Worm (Caenorhabditis elegans) whole organism, L4/young adult: ENCODE measurements around the gene Y11D7A.19.
"Not testable (repeated sequence)": the region's sequence is repeated elsewhere in the genome, so short reads cannot be mapped to it uniquely, and the experiment has no call there.

Experiments
- W03F9.2 ChIP-seq: fragments of 150-350 bp; optimal IDR thresholded peaks from 2 replicates; lab custom pipeline; 2014; ENCODE audit warnings: missing biosample characterization, missing genetic modification characterization
- dao-5 ChIP-seq: sonication (generic microtip); optimal IDR thresholded peaks from 2 replicates; lab custom pipeline; 2016; ENCODE audit warnings: missing genotype, missing genetic modification characterization, moderate library complexity, missing compliant biosample characterization
- him-1 ChIP-seq: sonication (generic microtip); optimal IDR thresholded peaks from 2 replicates; lab custom pipeline; 2016; ENCODE audit warnings: missing genotype, missing genetic modification reagents, missing genetic modification characterization, missing compliant biosample characterization

The Y11D7A.19 gene

DNA sequence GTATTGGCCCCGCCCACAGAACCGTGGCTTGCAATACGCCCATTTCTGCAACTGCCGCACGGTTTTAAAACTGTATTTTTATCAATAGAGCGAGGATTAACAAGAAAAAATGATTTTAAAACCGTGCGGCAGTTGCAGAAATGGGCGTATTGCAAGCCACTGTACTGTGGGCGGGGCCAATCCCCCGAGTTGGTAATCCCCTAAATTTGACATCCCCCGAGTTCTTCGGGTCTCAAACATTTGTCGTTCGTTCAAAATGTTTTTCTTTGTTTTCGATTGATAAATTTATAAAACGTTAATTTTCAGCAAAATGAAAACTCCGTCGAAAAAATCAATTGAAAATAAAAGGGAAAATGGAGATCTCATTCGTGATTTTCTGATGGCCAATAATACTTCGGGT lies 17.1 kb downstream of the Y11D7A.19 start, which contains the start of gene Y11D7A.7:
TSS of gene Y11D7A.7 (plus strand) at position 301 of the 400 bp plus-strand sequence.
- not testable (repeated sequence) for TF ChIP-seq him-1, dao-5, W03F9.2 (tag; lab: Kevin White, UChicago)

DNA sequence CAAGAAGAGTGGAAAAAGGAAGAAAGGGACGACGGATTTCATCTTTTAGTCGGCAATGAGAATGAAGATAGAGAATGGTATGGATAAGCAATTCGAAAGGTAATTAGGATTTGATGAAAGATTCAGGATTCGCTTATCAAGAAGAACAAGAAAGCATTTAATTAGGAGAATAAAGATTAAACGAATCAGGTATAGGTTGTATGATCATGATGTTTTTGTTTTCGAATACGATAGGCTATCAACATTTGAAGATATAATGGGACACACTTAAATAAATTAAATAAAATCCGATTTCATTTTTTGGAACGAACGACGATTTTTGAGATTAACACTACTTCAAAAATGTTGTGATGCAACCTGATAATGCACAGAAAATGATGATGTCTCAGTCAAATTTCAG lies 20.9 kb downstream of the Y11D7A.19 start, which contains the start of gene Y11D7A.5:
TSS of gene Y11D7A.5 (minus strand) at position 101 of the 400 bp plus-strand sequence.
- TF ChIP-seq him-1 (tag; lab: Kevin White, UChicago) (no peak), dao-5 (tag; lab: Kevin White, UChicago) (no peak), W03F9.2 (tag; lab: Kevin White, UChicago) (no peak)

DNA sequence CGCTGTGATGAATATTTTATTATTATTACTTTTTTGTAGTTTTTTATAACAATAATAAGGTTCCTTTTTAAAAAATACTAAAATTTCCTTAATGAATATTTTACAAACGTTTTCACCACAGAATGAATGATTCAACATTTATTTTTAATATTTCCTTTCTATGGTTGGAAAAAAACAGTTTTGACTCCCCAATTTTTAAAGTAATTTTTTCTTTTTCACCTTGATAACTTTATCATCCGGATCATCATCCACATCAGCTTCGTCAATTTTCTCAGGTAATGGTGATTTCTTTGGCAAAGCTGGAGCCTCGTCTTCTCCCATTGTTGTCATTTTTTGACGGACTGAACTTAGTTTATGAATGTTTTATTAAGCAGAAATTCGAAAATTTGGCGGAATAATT lies 22.7 kb downstream of the Y11D7A.19 start, which contains the start of gene rab-28:
TSS of gene rab-28 (minus strand) at position 343 of the 400 bp plus-strand sequence.
- TF ChIP-seq dao-5 (tag; lab: Kevin White, UChicago) = no peak
- no peak for TF ChIP-seq him-1 (tag; lab: Kevin White, UChicago)
- no peak for TF ChIP-seq W03F9.2 (tag; lab: Kevin White, UChicago)

DNA sequence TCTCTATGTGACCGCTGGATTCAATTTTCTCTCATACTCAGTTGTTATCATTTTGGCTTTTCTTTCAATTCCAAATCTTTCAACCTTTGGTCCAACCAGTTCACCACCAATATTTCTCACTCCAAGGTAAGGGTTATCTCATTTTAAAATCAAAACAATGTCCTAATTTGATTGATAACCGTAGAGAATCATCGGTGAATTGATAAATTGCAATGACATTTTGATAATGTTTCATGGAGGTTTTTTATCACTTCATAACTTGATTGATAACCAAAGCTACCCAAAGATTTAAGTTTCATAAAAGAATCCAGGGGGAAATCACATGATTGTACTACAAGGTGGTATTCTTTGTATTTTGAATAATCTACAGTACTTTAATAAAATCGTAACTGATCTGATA lies 27.2 kb downstream of the Y11D7A.19 start:
- TF ChIP-seq him-1 (tag; lab: Kevin White, UChicago) (no peak), dao-5 (tag; lab: Kevin White, UChicago) (no peak), W03F9.2 (tag; lab: Kevin White, UChicago) (no peak)

DNA sequence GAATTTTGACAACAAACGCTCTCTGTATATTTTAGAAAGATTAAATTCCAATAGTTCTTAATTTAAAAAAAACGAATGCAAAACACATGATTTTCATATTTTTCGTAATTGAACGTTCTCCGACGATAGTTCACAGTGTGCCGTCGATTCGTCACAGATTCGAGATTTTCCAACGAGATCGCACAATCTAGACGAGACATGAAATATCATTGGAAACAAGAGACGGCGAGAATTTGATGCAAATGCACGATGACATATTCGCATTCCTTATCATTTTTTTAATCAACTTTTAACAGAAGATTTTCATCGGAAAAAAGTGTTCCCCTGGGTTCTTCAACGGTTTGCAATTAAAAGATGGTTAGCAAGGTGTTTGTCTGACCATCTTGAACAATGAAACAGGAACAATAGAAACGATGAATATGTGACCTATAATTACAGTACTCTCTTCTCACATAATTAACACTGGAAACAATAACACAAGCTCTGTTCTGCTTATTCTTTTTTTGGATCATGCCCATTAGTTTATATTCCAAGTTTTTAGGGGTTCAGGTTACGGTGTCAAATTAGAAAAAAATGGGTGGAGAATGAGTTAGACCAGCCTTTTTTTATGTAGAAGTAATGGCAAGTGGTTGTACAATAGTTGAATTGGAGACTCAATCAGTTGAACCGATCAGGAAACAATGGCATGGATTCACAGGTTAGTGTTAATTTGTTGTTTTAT lies 33.8 kb downstream of the Y11D7A.19 start, which contains the start of gene Y11D7A.3:
TSS of gene Y11D7A.3 (plus strand) at position 671 of the 721 bp plus-strand sequence.
- TF ChIP-seq W03F9.2 (tag; lab: Kevin White, UChicago) = no peak
- TF ChIP-seq dao-5 (tag; lab: Kevin White, UChicago) = no peak
- TF ChIP-seq him-1 (tag; lab: Kevin White, UChicago) = no peak

DNA sequence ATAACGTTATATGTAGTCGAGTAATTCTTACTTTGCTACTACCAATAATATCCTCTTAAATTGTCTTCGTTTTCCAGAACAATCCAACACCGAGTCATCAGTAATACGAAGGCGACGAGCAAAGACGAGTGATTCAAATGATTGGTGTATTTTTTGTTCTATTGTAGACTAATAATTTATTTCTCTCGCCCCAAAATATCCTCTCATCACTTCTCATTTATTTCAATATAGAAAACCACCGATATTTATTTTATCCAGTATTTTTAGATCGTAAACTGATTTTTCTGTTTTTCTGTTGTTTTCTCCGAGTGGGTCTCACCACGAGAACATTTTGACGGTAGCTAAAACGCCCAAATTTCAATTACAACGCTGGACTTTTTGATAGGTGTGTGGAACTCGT lies 38.7 kb downstream of the Y11D7A.19 start:
- TF ChIP-seq dao-5 (tag; lab: Kevin White, UChicago) = no peak
- no peak for TF ChIP-seq W03F9.2 (tag; lab: Kevin White, UChicago)

DNA sequence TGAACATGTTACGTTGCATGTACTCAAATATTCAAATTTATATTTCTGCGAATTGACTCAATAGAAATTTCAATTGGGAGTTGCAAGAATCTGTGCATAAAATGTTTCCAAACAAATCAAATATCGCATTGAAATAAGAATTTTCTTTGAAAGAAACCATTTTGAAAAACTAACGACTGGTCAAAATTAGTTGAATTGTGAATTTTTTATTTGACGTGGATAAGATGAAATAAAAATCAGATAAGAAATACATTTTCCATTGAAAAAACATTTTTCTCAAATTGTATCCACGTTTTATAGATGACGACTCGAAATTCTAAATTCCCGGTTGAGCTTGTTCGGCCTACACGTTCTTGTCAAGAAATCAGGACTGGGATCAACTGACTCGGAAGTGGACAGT lies 41.5 kb downstream of the Y11D7A.19 start, which contains the start of gene C46C2.3:
TSS of gene C46C2.3 (plus strand) at position 301 of the 400 bp plus-strand sequence.
- TF ChIP-seq W03F9.2 (tag; lab: Kevin White, UChicago) = no peak
- no peak for TF ChIP-seq dao-5 (tag; lab: Kevin White, UChicago)
- TF ChIP-seq him-1 (tag; lab: Kevin White, UChicago) = no peak

DNA sequence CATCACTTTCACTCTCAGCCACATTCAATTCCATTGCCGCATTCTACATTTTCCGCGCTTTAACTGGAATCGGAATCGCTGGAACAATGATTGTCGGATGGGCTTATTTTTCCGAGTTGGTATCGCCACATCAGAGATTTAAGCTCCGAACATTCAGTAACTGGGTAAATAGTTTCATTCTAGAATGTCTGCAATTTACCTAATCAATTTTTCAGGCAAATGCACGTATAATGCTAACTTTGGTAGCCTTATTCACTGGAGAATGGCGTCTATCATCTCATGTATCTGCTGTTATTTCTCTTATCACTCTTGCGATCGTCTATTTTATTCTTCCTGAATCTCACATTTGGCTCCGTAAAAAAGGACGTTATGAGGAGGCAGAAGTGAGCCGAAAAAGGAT lies 47.9 kb downstream of the Y11D7A.19 start:
- TF ChIP-seq W03F9.2 (tag; lab: Kevin White, UChicago) = no peak
- no peak for TF ChIP-seq him-1 (tag; lab: Kevin White, UChicago)
- TF ChIP-seq dao-5 (tag; lab: Kevin White, UChicago) = no peak

DNA sequence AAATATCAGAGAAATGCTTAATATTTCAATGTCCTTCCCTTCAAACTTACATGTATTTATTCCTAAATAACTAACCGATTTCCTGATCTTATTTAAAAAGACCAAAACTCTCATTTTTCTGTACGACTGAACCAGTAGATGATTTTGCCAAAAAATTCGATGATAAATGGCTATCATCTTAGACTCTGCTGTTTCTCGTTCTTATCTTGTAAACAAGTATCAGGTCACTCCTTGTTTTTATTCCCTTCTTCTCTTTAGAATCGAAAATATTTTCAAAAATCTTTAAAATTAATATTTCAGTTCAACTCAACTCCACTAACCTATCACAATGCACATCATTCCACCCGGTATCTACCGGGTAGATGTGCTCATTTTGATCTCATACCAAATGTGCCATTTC lies 48.9 kb downstream of the Y11D7A.19 start, which contains the start of gene C46C2.2:
TSS of gene C46C2.2 (plus strand) at position 301 of the 400 bp plus-strand sequence.
- TF ChIP-seq him-1 (tag; lab: Kevin White, UChicago) (no peak), W03F9.2 (tag; lab: Kevin White, UChicago) (no peak), dao-5 (tag; lab: Kevin White, UChicago) (no peak)

DNA sequence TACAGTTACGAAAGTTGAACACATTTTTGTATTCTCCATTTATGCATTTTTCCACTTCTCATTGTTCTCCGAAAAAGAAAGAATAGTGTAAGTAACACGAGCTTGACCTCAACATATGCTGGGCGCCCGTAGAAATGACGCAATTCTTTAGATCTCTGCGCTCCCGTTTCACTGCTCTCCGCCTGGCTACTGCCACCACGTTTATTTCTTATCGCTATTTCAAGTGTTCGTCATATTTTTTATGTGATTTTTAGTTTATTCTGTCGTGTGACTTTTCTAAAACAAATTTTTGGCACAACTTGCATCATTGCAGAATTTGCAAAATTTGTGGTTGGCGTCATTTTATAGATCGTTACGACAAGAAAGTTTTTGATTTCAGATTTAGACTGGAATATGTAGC lies 49.4 kb downstream of the Y11D7A.19 start:
- TF ChIP-seq W03F9.2 (tag; lab: Kevin White, UChicago) (no peak), him-1 (tag; lab: Kevin White, UChicago) (no peak), dao-5 (tag; lab: Kevin White, UChicago) (no peak)

DNA sequence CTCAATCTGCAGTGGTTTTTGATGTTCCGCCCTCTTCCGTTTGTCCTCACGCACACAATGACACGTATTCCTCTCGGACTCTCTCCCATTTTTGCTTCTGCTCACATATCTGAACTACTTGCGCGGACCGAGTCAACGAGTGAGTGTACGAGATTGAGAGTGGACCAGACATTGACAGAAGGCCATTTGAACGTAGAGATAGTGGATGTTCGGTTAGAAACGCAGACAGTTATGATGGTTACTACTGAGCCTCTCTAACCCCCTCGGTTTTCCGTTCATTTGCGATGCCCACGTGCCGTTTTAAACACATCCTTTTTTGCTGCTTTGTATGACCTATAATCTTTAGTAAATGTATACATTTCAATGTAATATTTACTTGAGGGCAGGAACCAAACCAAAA lies 49.9 kb downstream of the Y11D7A.19 start:
- TF ChIP-seq dao-5 (tag; lab: Kevin White, UChicago) = no peak
- no peak for TF ChIP-seq him-1 (tag; lab: Kevin White, UChicago)
- TF ChIP-seq W03F9.2 (tag; lab: Kevin White, UChicago) = no peak

DNA sequence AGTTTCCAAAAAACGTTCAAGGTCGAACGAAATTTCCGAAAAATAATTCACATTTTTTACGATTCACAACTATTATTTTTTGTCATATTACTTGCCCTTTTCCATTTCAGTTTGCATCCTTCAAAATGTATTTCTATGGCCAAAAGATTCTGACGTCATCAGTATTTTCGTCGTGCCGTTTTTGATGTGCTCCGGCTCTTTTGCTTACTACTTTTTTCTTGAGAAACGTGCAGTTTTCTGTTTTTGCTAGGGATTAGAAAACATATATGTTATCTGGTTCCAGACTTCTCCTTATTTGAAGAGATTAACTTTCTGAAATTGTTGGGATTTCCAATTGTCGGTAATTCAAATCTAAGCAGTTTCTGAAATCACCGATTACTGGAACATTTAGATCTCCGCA lies 50.5 kb downstream of the Y11D7A.19 start:
- no peak for TF ChIP-seq W03F9.2 (tag; lab: Kevin White, UChicago)
- no peak for TF ChIP-seq him-1 (tag; lab: Kevin White, UChicago)
- TF ChIP-seq dao-5 (tag; lab: Kevin White, UChicago) = no peak
